Worm (Caenorhabditis elegans) whole organism, L4/young adult: ENCODE measurements around the gene efl-1.

Experiments used
- W03F9.2 ChIP-seq: fragments of 150-350 bp; optimal IDR thresholded peaks from 2 replicates; lab custom pipeline; 2014; ENCODE audit warnings: missing biosample characterization, missing genetic modification characterization
- dao-5 ChIP-seq: sonication (generic microtip); optimal IDR thresholded peaks from 2 replicates; lab custom pipeline; 2016; ENCODE audit warnings: missing genotype, missing genetic modification characterization, moderate library complexity, missing compliant biosample characterization

- TF ChIP-seq dao-5 (tag; lab: Kevin White, UChicago) (no peak), W03F9.2 (no peak)
Observed at ce11 chrV:17000635-17001034, 35.2 kb upstream of the efl-1 start.
